Worm (Caenorhabditis elegans) whole organism, L1 larva: ENCODE results near the gene T06A1.1.

ENCODE experiments used
- Y116A8C.19 ChIP-seq: sonication (generic microtip); optimal IDR thresholded peaks from 2 replicates; lab custom pipeline; 2016; ENCODE audit warnings: missing compliant biosample characterization, missing genetic modification characterization, borderline replicate concordance
- blmp-1 ChIP-seq: fragments of 150-350 bp; optimal IDR thresholded peaks from 2 replicates; lab custom pipeline; 2014; ENCODE audit warnings: missing biosample characterization, missing genetic modification characterization
- ceh-63 ChIP-seq: fragments of 200-800 bp; sonication (Bioruptor generic); optimal IDR thresholded peaks from 2 replicates; lab custom pipeline; 2018; ENCODE audit warnings: mild to moderate bottlenecking, missing genetic modification characterization, missing compliant biosample characterization
- ceh-8 ChIP-seq: fragments of 200-800 bp; sonication (Bioruptor generic); optimal IDR thresholded peaks from 2 replicates; lab custom pipeline; 2018; ENCODE audit warnings: mild to moderate bottlenecking, missing genetic modification characterization, moderate library complexity, missing compliant biosample characterization
- ceh-88 ChIP-seq: fragments of 200-800 bp; sonication (Bioruptor generic); IDR thresholded peaks from 2 replicates; pipeline ENCODE4 v1.3.6; 2022; ENCODE audit warnings: missing genetic modification characterization, missing compliant biosample characterization
- ceh-90 ChIP-seq: sonication (generic microtip); optimal IDR thresholded peaks from 2 replicates; lab custom pipeline; 2016; ENCODE audit warnings: missing genetic modification characterization, missing compliant biosample characterization
- ces-1 ChIP-seq: fragments of 150-350 bp; optimal IDR thresholded peaks from 2 replicates; lab custom pipeline; 2014; ENCODE audit warnings: missing biosample characterization, missing genetic modification reagents, missing genetic modification characterization
- dpl-1 ChIP-seq, 3 experiments: fragments of 150-350 bp in 2 of 3; sonication (generic microtip) in 1 of 3; optimal IDR thresholded peaks; 2 replicates each; lab custom pipeline; 2014 to 2017; ENCODE audit warnings: missing biosample characterization in 3 of 3, missing genetic modification characterization in 3 of 3, missing genetic modification reagents in 3 of 3
- dsc-1 ChIP-seq: sonication (generic microtip); optimal IDR thresholded peaks from 2 replicates; lab custom pipeline; 2016; ENCODE audit warnings: mild to moderate bottlenecking, missing genetic modification characterization, missing compliant biosample characterization
- efl-3 ChIP-seq: fragments of 200-800 bp; sonication (Bioruptor generic); optimal IDR thresholded peaks from 2 replicates; lab custom pipeline; 2018; ENCODE audit warnings: mild to moderate bottlenecking, missing genetic modification characterization, missing compliant biosample characterization
- elt-2 ChIP-seq: sonication (generic microtip); optimal IDR thresholded peaks from 2 replicates; lab custom pipeline; 2016; ENCODE audit warnings: missing genetic modification characterization, mild to moderate bottlenecking, inconsistent platforms, missing compliant biosample characterization, missing genetic modification reagents
- fkh-4 ChIP-seq: sonication (generic microtip); optimal IDR thresholded peaks from 2 replicates; lab custom pipeline; 2016; ENCODE audit warnings: missing compliant biosample characterization, missing genetic modification characterization, borderline replicate concordance
- hlh-17 ChIP-seq: fragments of 200-800 bp; sonication (Bioruptor generic); optimal IDR thresholded peaks from 2 replicates; lab custom pipeline; 2018; ENCODE audit warnings: missing genetic modification characterization, mild to moderate bottlenecking, missing compliant biosample characterization, moderate library complexity, borderline replicate concordance
- lin-15B ChIP-seq: fragments of 150-350 bp; sonication (generic microtip); optimal IDR thresholded peaks from 3 replicates; lab custom pipeline; 2014; ENCODE audit warnings: missing biosample characterization, missing genetic modification characterization
- lin-35 ChIP-seq, 2 experiments: fragments of 150-350 bp; optimal IDR thresholded peaks; 2 replicates each; lab custom pipeline; 2014; ENCODE audit warnings: missing biosample characterization in 2 of 2, missing genetic modification characterization in 2 of 2, missing genetic modification reagents in 2 of 2
- lsy-2 ChIP-seq, 2 experiments: fragments of 150-350 bp; optimal IDR thresholded peaks; 2 replicates each; lab custom pipeline; 2014; ENCODE audit warnings: missing biosample characterization in 2 of 2, missing genetic modification characterization in 2 of 2
- mab-9 ChIP-seq: fragments of 200-800 bp; sonication (Bioruptor generic); IDR thresholded peaks from 2 replicates; pipeline ENCODE4 v1.3.6; 2022; ENCODE audit warnings: missing genetic modification reagents, missing genetic modification characterization, missing compliant biosample characterization
- mdl-1 ChIP-seq, 2 experiments: fragments of 150-350 bp; optimal IDR thresholded peaks; 2 replicates each; lab custom pipeline; 2014 to 2017; ENCODE audit warnings: missing biosample characterization in 2 of 2, missing genetic modification characterization in 2 of 2, inconsistent platforms in 1 of 2
- mef-2 ChIP-seq: fragments of 150-350 bp; optimal IDR thresholded peaks from 2 replicates; lab custom pipeline; 2014; ENCODE audit warnings: missing biosample characterization, missing genetic modification characterization
- mep-1 ChIP-seq: fragments of 150-350 bp; optimal IDR thresholded peaks from 2 replicates; lab custom pipeline; 2014; ENCODE audit warnings: missing biosample characterization, missing genetic modification characterization
- nhr-12 ChIP-seq: sonication (generic microtip); optimal IDR thresholded peaks from 2 replicates; lab custom pipeline; 2017; ENCODE audit warnings: missing biosample characterization, missing genetic modification characterization
- nhr-20 ChIP-seq: sonication (generic microtip); optimal IDR thresholded peaks from 2 replicates; lab custom pipeline; 2016; ENCODE audit warnings: mild to moderate bottlenecking, missing genetic modification characterization, missing compliant biosample characterization
- nhr-28 ChIP-seq: fragments of 150-350 bp; optimal IDR thresholded peaks from 2 replicates; lab custom pipeline; 2014; ENCODE audit warnings: missing biosample characterization, missing genetic modification characterization
- nhr-71 ChIP-seq: sonication (generic microtip); optimal IDR thresholded peaks from 2 replicates; lab custom pipeline; 2016; ENCODE audit warnings: mild to moderate bottlenecking, missing genetic modification characterization, moderate library complexity, missing compliant biosample characterization
- nhr-77 ChIP-seq: fragments of 150-350 bp; optimal IDR thresholded peaks from 2 replicates; lab custom pipeline; 2014; ENCODE audit warnings: missing biosample characterization, missing genetic modification characterization
- nhr-84 ChIP-seq: sonication (generic microtip); optimal IDR thresholded peaks from 2 replicates; lab custom pipeline; 2017; ENCODE audit warnings: missing biosample characterization, missing genetic modification characterization
- pag-3 ChIP-seq: sonication (generic microtip); optimal IDR thresholded peaks from 2 replicates; lab custom pipeline; 2017; ENCODE audit warnings: missing genetic modification characterization, mild to moderate bottlenecking, missing compliant biosample characterization, antibody characterized with exemption, borderline replicate concordance; ENCODE audit not compliant: insufficient read depth
- pqm-1 ChIP-seq: sonication (generic microtip); optimal IDR thresholded peaks from 3 replicates; lab custom pipeline; 2017; ENCODE audit warnings: missing biosample characterization, missing genetic modification characterization
- rnt-1 ChIP-seq: sonication (generic microtip); optimal IDR thresholded peaks from 2 replicates; lab custom pipeline; 2016; ENCODE audit warnings: mild to moderate bottlenecking, missing genetic modification characterization, moderate library complexity, missing compliant biosample characterization
- skn-1 ChIP-seq: fragments of 150-350 bp; optimal IDR thresholded peaks from 2 replicates; lab custom pipeline; 2014; ENCODE audit warnings: missing biosample characterization, missing genetic modification characterization
- sup-37 ChIP-seq: fragments of 200-800 bp; sonication (Bioruptor generic); optimal IDR thresholded peaks from 2 replicates; lab custom pipeline; 2018; ENCODE audit warnings: mild to moderate bottlenecking, missing genetic modification characterization, missing compliant biosample characterization
- swsn-7 ChIP-seq: sonication (generic microtip); optimal IDR thresholded peaks from 2 replicates; lab custom pipeline; 2016; ENCODE audit warnings: missing genetic modification characterization, missing compliant biosample characterization
- unc-130 ChIP-seq: fragments of 150-350 bp; optimal IDR thresholded peaks from 2 replicates; lab custom pipeline; 2017; ENCODE audit warnings: missing biosample characterization, missing genetic modification characterization, inconsistent platforms
- unc-30 ChIP-seq: sonication (generic microtip); optimal IDR thresholded peaks from 2 replicates; lab custom pipeline; 2017; ENCODE audit warnings: missing biosample characterization, missing genetic modification characterization
- vab-15 ChIP-seq: sonication (generic microtip); optimal IDR thresholded peaks from 2 replicates; lab custom pipeline; 2017; ENCODE audit warnings: missing genotype, mild to moderate bottlenecking, missing genetic modification characterization, missing compliant biosample characterization
- zag-1 ChIP-seq: fragments of 150-350 bp; optimal IDR thresholded peaks from 2 replicates; lab custom pipeline; 2014; ENCODE audit warnings: missing biosample characterization, missing genetic modification characterization
- ztf-11 ChIP-seq, 2 experiments: sonication (generic microtip); optimal IDR thresholded peaks; 2 replicates each; lab custom pipeline; 2016 to 2017; ENCODE audit warnings: missing genetic modification characterization in 2 of 2, missing biosample characterization in 1 of 2, missing compliant biosample characterization in 1 of 2

T06A1.1 gene

ce11 chrV:1968809-1969208 lies 43.4 kb upstream of the T06A1.1 start:
- TF ChIP-seq blmp-1 (tag; lab: Kevin White, UChicago): peak; percentile 51
- TF ChIP-seq pag-3 (tag; lab: Kevin White, UChicago): no peak
- TF ChIP-seq, all 84 proteins: peak for 1

- TF ChIP-seq ceh-88 (GFP tag; lab: Robert Waterston, UW) (no peak), nhr-12 (tag; lab: Kevin White, UChicago) (no peak), dpl-1 (GFP tag; optimal IDR thresholded peaks at IDR 0.05; lab: Kevin White, UChicago) (no peak), nhr-77 (tag; lab: Kevin White, UChicago) (no peak), nhr-71 (no peak), mab-9 (no peak), ceh-63 (GFP tag; lab: Kevin White, UChicago) (no peak), lin-15B (no peak), rnt-1 (no peak), mef-2 (tag; lab: Kevin White, UChicago) (no peak), unc-130 (tag; lab: Kevin White, UChicago) (no peak)
These were observed 41.6 kb upstream of the T06A1.1 start for ce11 chrV:1966962-1967361.

ce11 chrV:1964806-1965205 lies 39.4 kb upstream of the T06A1.1 start, which contains the start of gene srj-15:
srj-15 (minus strand) TSS chrV:1964906.
- TF ChIP-seq nhr-84 (tag; lab: Kevin White, UChicago): no peak
- no peak for TF ChIP-seq zag-1
- TF ChIP-seq elt-2 (tag; lab: Kevin White, UChicago): no peak
- TF ChIP-seq mep-1: no peak

- TF ChIP-seq ceh-63 (GFP tag; lab: Kevin White, UChicago): no peak
- TF ChIP-seq efl-3 (GFP tag; lab: Kevin White, UChicago): no peak
- TF ChIP-seq nhr-28 (tag; lab: Kevin White, UChicago): no peak
- no peak for TF ChIP-seq mdl-1 (tag; optimal IDR thresholded peaks at IDR 0.05; lab: Kevin White, UChicago)
- TF ChIP-seq fkh-4 (tag; lab: Kevin White, UChicago): no peak
- TF ChIP-seq, all 84 proteins: peak for 0
These were observed 36.1 kb upstream of the T06A1.1 start, which contains the start of gene Y40B10B.1 for ce11 chrV:1961453-1961852. Y40B10B.1 (minus strand) TSS chrV:1961553.

ce11 chrV:1957110-1957509 lies 31.7 kb upstream of the T06A1.1 start, which contains the start of gene fipr-25:
fipr-25 (plus strand) TSS chrV:1957410.
- TF ChIP-seq vab-15 (tag; lab: Kevin White, UChicago) (no peak), ztf-11 (tag; optimal IDR thresholded peaks at IDR 0.05; lab: Kevin White, UChicago) (no peak), unc-130 (tag; lab: Kevin White, UChicago) (no peak), ceh-90 (tag; lab: Kevin White, UChicago) (no peak), hlh-17 (GFP tag; lab: Kevin White, UChicago) (no peak), efl-3 (GFP tag; lab: Kevin White, UChicago) (no peak), swsn-7 (tag; lab: Kevin White, UChicago) (no peak), Y116A8C.19 (tag; lab: Kevin White, UChicago) (no peak), unc-30 (no peak), lin-15B (no peak)

- TF ChIP-seq ceh-8 (GFP tag; lab: Kevin White, UChicago): no peak
- TF ChIP-seq pqm-1 (tag; lab: Kevin White, UChicago): no peak
- no peak for TF ChIP-seq nhr-20 (tag; lab: Kevin White, UChicago)
- no peak for TF ChIP-seq lin-15B
- TF ChIP-seq sup-37 (GFP tag; lab: Kevin White, UChicago): no peak
- no peak for TF ChIP-seq ces-1 (GFP tag; lab: Kevin White, UChicago)
- no peak for TF ChIP-seq lsy-2 (tag; optimal IDR thresholded peaks at IDR 0.05; lab: Kevin White, UChicago)
- no peak for TF ChIP-seq lin-35 (GFP tag; optimal IDR thresholded peaks at IDR 0.05; lab: Kevin White, UChicago)
- TF ChIP-seq skn-1 (tag; lab: Kevin White, UChicago): no peak
- TF ChIP-seq blmp-1 (tag; lab: Kevin White, UChicago): no peak
- TF ChIP-seq dsc-1 (tag; lab: Kevin White, UChicago): no peak
These were observed 29.9 kb upstream of the T06A1.1 start for ce11 chrV:1955246-1955645.
